Worm (Caenorhabditis elegans): ENCODE measurements around the gene F59A6.4.

The F59A6.4 gene

ce11 chrII:5027952-5028351, 23.1 kb downstream of the F59A6.4 start:
- no peak for TF ChIP-seq unc-62 (GFP tag; optimal IDR thresholded peaks at IDR 0.05)

ce11 chrII:5031612-5032011, 26.7 kb downstream of the F59A6.4 start, which contains the start of gene wdr-83:
TSS of gene wdr-83 (minus strand) at chrII:5031712.
- TF ChIP-seq unc-62 (GFP tag; optimal IDR thresholded peaks at IDR 0.05) = no peak

ce11 chrII:5032669-5033068, 27.8 kb downstream of the F59A6.4 start:
- no peak for TF ChIP-seq unc-62 (GFP tag; optimal IDR thresholded peaks at IDR 0.05)

- TF ChIP-seq unc-62 (GFP tag; optimal IDR thresholded peaks at IDR 0.05) = no peak
Measured at ce11 chrII:5033935-5034334, 29.1 kb downstream of the F59A6.4 start, which contains the start of gene F33G12.3. TSS of gene F33G12.3 (minus strand) at chrII:5034035.

ce11 chrII:5036128-5036527, 31.2 kb downstream of the F59A6.4 start, which contains the start of gene lrr-1:
TSS of gene lrr-1 (minus strand) at chrII:5036439.
- TF ChIP-seq unc-62 (GFP tag; optimal IDR thresholded peaks at IDR 0.05) = no peak

DNA sequence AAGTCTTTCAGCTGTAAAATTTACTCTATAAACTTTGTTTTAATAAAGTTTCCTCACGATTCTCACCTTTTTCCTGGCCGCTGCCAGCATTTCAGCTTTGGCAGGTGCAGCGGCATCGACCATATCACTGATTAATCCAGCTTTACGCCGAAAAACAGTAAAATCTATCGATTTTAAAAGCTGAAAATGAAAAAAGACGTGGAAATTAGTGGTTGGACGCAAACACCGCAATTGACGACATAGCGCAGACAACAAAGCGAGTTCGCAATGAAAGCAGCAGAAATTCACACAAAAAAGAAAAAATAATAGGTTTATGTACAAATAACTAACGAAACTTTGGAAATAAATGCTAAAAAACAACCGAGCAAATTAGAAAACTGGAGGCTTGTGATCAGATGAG, 35.0 kb downstream of the F59A6.4 start, which contains the start of gene golg-2:
TSS of gene golg-2 (minus strand) at position 180 of the 400 bp plus-strand sequence.
- TF ChIP-seq unc-62 (GFP tag; optimal IDR thresholded peaks at IDR 0.05) = no peak

DNA sequence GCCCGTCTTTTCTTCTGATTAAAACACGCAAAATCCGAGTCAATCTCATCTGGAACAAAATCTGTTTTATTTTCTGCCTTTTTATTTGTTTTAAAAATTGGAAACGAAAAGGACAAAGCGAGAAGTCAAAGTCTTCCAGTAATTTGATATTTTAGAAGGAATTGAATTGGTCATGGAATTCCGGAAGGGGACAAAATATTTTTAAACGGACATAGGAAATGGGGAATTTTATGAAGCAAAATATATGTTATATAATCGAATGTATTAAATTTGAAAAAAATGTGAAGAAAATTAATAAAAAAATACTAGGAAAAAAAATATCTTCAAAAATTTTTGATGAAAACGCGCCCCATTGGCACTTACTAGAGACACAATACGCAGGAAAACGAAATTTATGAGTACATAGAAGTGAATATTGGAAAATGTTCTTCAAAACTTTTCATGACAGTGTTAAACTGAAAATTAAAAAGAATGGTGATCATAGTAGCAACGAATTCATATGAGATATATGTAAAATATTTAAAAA, 35.8 kb downstream of the F59A6.4 start, which contains the start of gene F33G12.7:
TSS of gene F33G12.7 (minus strand) at position 51 of the 526 bp plus-strand sequence.
- no peak for TF ChIP-seq unc-62 (GFP tag; optimal IDR thresholded peaks at IDR 0.05)

ce11 chrII:5042381-5042930, 37.6 kb downstream of the F59A6.4 start:
- TF ChIP-seq unc-62 (GFP tag; optimal IDR thresholded peaks at IDR 0.05) = no peak

DNA sequence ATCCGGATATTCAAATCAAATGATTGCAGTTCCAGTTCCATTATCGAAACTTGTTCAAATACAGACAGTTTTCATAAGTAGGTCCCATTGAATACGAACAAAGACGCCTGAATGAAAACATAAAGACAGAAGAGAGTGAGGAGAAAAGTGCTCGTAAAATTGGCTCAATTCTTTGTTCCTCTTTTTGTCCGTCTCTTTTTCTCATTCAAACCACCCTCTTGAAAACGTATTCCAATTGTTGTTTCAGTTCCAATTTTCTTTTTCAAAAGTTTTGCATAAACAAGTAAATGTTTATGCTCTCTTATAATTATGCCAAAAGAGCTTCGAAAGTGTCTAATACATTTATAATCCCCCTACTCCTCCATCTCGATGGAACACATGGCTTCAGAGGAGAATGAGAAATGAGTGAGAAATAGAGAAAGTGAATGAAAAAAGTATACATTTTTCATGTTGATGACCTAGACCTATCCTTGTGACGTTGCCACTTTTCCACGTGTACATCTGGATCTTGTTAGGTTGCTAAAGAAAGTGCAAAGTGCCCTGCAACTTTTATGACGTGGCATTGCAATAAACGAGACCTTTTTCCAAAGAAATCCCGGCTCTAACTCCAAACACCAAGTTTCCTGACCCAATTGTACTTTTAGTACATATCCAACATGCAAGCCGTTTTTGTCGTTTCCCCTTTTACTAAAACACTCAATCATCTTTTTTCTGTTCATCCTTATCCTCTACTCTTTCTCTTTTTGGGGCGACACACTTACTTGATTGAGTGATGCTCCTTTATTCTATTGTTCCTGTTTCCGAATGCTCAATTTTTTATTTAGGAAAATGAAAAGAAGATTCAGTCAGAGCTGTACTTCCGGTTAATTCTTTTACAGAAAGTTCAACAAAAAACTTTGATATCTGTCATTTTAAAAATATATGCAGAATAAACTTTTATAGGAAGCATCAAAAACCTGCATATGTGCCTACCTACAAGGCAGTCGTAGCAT, 41.6 kb downstream of the F59A6.4 start:
- TF ChIP-seq unc-62 (GFP tag; optimal IDR thresholded peaks at IDR 0.05) = no peak

- no peak for TF ChIP-seq unc-62 (GFP tag; optimal IDR thresholded peaks at IDR 0.05)
Measured at ce11 chrII:5047279-5047678, 42.4 kb downstream of the F59A6.4 start.

ce11 chrII:5048185-5048795, 43.4 kb downstream of the F59A6.4 start:
- TF ChIP-seq unc-62 (GFP tag; optimal IDR thresholded peaks at IDR 0.05) = no peak

- no peak for TF ChIP-seq unc-62 (GFP tag; optimal IDR thresholded peaks at IDR 0.05)
Measured at ce11 chrII:5049249-5049648, 44.4 kb downstream of the F59A6.4 start.

ce11 chrII:5049865-5050342, 45.0 kb downstream of the F59A6.4 start, which contains the start of gene F33G12.6:
TSS of gene F33G12.6 (plus strand) at chrII:5049915.
- TF ChIP-seq unc-62 (GFP tag; optimal IDR thresholded peaks at IDR 0.05) = no peak

ce11 chrII:5050776-5051175, 45.9 kb downstream of the F59A6.4 start:
- no peak for TF ChIP-seq unc-62 (GFP tag; optimal IDR thresholded peaks at IDR 0.05)

DNA sequence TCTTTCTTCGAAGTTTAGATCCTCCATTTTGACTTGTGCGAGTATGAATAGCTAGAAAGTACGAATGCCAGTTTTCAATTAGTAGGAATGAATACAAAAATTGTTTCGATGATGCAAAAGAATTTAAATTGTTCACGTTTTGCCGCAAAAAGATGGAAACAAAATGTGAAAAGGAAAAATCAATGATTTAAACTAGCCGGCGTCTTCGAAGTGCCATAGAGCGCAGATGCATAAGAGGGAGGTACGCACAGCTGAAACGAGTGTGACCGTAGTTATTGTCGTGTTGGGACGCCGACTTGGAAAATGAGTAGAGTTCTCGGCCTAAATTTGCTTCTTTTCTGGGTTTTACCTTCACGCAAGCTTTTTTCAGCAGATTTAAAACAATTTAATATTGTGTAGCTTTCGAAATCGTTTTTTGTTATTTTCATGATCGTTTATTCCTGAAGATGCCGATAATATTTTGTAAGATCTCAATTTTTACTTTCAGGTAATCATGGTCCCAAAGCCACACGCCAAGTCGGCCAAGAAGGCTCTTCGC, 50.3 kb downstream of the F59A6.4 start, which contains the start of the genes ify-1 and rpl-22:
TSS of gene ify-1 (minus strand) at position 51 of the 538 bp plus-strand sequence.
TSS of gene rpl-22 (plus strand) at position 488 of the 538 bp plus-strand sequence.
- no peak for TF ChIP-seq unc-62 (GFP tag; optimal IDR thresholded peaks at IDR 0.05)

All from whole organism, dauer.